Fruit fly (Drosophila melanogaster): Measurements from ENCODE around the gene r-cup.

DNA sequence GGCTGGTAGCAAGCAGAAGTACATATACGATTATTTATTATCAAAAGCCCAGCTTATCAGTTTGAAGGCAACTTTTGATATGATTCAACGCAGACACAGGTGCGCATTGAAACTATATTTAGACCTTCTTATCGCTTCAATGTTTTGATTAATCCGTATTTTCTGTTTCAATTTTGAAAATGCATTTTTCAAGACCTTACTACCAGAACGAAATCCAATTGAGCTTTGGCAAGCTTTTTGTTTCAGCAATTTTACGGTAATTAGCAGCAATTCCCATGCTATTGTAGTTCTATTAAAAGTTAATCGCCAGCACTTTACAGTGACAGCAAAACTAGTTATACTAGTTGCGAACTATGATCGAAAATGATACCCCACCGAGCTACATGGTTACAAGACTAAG is 16.1 kb upstream of the r-cup start, which contains the start of gene Mgstl:
- no peak for TF ChIP-seq CG4496 (GFP tag; IDR thresholded peaks at IDR 0.05)
- no peak for TF ChIP-seq Ets98B (GFP tag; IDR thresholded peaks at IDR 0.05)
- TF ChIP-seq D1 (tag; optimal IDR thresholded peaks at IDR 0.05) = no peak
- TF ChIP-seq Pif1B (GFP tag; optimal IDR thresholded peaks at IDR 0.05) = no peak
- no peak for TF ChIP-seq EcR (GFP tag; optimal IDR thresholded peaks at IDR 0.05)

All from whole organism, pupa.